Fruit fly (Drosophila melanogaster) whole organism, embryonic: ENCODE data around the gene CG10492.

Source experiments
- Adf1 ChIP-seq: fragments of 200-800 bp; sonication (Bioruptor generic); IDR thresholded peaks from 2 replicates; pipeline ENCODE4 v1.3.6; 2022; ENCODE audit warnings: missing biosample characterization, missing genetic modification characterization
- Atf3 ChIP-seq: fragments of 200-800 bp; sonication (Bioruptor generic); optimal IDR thresholded peaks from 3 replicates; lab custom pipeline; 2016; ENCODE audit warnings: missing biosample characterization, missing genetic modification characterization
- Awh ChIP-seq: fragments of 200-800 bp; sonication (Bioruptor generic); IDR thresholded peaks from 2 replicates; pipeline ENCODE4, ENCODE4 v1.3.6; 2022; ENCODE audit warnings: missing biosample characterization, missing genetic modification characterization
- CG10462 ChIP-seq: fragments of 200-800 bp; sonication (Bioruptor generic); optimal IDR thresholded peaks from 2 replicates; lab custom pipeline; 2016; ENCODE audit warnings: missing biosample characterization, missing genetic modification characterization
- CG11723 ChIP-seq: fragments of 200-800 bp; sonication (Bioruptor generic); optimal IDR thresholded peaks from 2 replicates; lab custom pipeline; 2017; ENCODE audit warnings: missing biosample characterization, mild to moderate bottlenecking, missing genetic modification characterization
- CG12104 ChIP-seq: fragments of 200-800 bp; sonication (Bioruptor generic); optimal IDR thresholded peaks from 3 replicates; lab custom pipeline; 2016; ENCODE audit warnings: missing biosample characterization, missing genetic modification characterization
- CG1233 ChIP-seq: fragments of 200-800 bp; sonication (Bioruptor generic); optimal IDR thresholded peaks from 4 replicates; lab custom pipeline; 2018; ENCODE audit warnings: missing biosample characterization, mild to moderate bottlenecking, missing genetic modification characterization
- CG16813 ChIP-seq: fragments of 200-800 bp; sonication (Bioruptor generic); IDR thresholded peaks from 3 replicates; pipeline ENCODE4 v1.3.6; 2022; ENCODE audit warnings: missing biosample characterization, missing genetic modification characterization; ENCODE audit not compliant: partially characterized antibody
- CG17361 ChIP-seq: fragments of 200-800 bp; sonication (Bioruptor generic); IDR thresholded peaks from 3 replicates; pipeline ENCODE4 v1.3.6; 2022; ENCODE audit warnings: missing biosample characterization, missing genetic modification characterization
- CG2116 ChIP-seq: fragments of 200-800 bp; sonication (Bioruptor generic); optimal IDR thresholded peaks from 3 replicates; lab custom pipeline; 2018; ENCODE audit warnings: missing biosample characterization, mild to moderate bottlenecking, missing genetic modification characterization
- CG3995 ChIP-seq: fragments of 200-800 bp; sonication (Bioruptor generic); optimal IDR thresholded peaks from 3 replicates; lab custom pipeline; 2016; ENCODE audit warnings: missing biosample characterization, missing genetic modification characterization
- CG4282 ChIP-seq: fragments of 200-800 bp; sonication (Bioruptor generic); optimal IDR thresholded peaks from 2 replicates; lab custom pipeline; 2016; ENCODE audit warnings: missing biosample characterization, missing genetic modification characterization
- CG4360 ChIP-seq: fragments of 200-800 bp; sonication (Bioruptor generic); IDR thresholded peaks from 2 replicates; pipeline ENCODE4 v1.3.6; 2022; ENCODE audit warnings: missing biosample characterization, missing genetic modification characterization
- CG5245 ChIP-seq: fragments of 200-800 bp; sonication (Bioruptor generic); optimal IDR thresholded peaks from 3 replicates; lab custom pipeline; 2016; ENCODE audit warnings: missing biosample characterization, missing genetic modification characterization
- CG6654 ChIP-seq: fragments of 200-800 bp; sonication (Bioruptor generic); optimal IDR thresholded peaks from 2 replicates; lab custom pipeline; 2017; ENCODE audit warnings: missing biosample characterization, mild to moderate bottlenecking, missing genetic modification characterization
- CG6765 ChIP-seq: fragments of 200-800 bp; sonication (Bioruptor generic); optimal IDR thresholded peaks from 3 replicates; lab custom pipeline; 2017; ENCODE audit warnings: missing biosample characterization, mild to moderate bottlenecking, missing genetic modification characterization
- CG7963 ChIP-seq: fragments of 200-800 bp; sonication (Bioruptor generic); IDR thresholded peaks from 3 replicates; pipeline ENCODE4 v1.3.6; 2022; ENCODE audit warnings: missing biosample characterization, missing genetic modification characterization; ENCODE audit not compliant: partially characterized antibody
- CG8089 ChIP-seq: fragments of 200-800 bp; sonication (Bioruptor generic); optimal IDR thresholded peaks from 3 replicates; lab custom pipeline; 2016; ENCODE audit warnings: missing biosample characterization, missing genetic modification characterization
- CG8924 ChIP-seq: fragments of 200-800 bp; optimal IDR thresholded peaks from 3 replicates; lab custom pipeline; 2019; ENCODE audit warnings: missing biosample characterization, mild to moderate bottlenecking, missing genetic modification characterization, moderate library complexity
- CG9609 ChIP-seq: fragments of 200-800 bp; sonication (Bioruptor generic); optimal IDR thresholded peaks from 3 replicates; lab custom pipeline; 2016; ENCODE audit warnings: missing biosample characterization, missing genetic modification characterization
- CG9876 ChIP-seq: fragments of 200-800 bp; sonication (Bioruptor generic); optimal IDR thresholded peaks from 2 replicates; lab custom pipeline; 2016; ENCODE audit warnings: missing biosample characterization, missing genetic modification characterization
- D19A ChIP-seq: fragments of 200-800 bp; optimal IDR thresholded peaks from 3 replicates; lab custom pipeline; 2019; ENCODE audit warnings: missing biosample characterization, mild to moderate bottlenecking, missing genetic modification characterization, moderate library complexity
- Dp ChIP-seq: fragments of 200-800 bp; sonication (Bioruptor generic); optimal IDR thresholded peaks from 2 replicates; lab custom pipeline; 2018; ENCODE audit warnings: missing biosample characterization, mild to moderate bottlenecking, missing genetic modification characterization, moderate library complexity
- Dref ChIP-seq: fragments of 200-800 bp; sonication (Bioruptor generic); IDR thresholded peaks from 2 replicates; pipeline ENCODE4 v1.3.6; 2022; ENCODE audit warnings: missing biosample characterization, missing genetic modification characterization
- E2f1 ChIP-seq: fragments of 200-800 bp; sonication (Bioruptor generic); IDR thresholded peaks from 2 replicates; pipeline ENCODE4 v1.3.6; 2022; ENCODE audit warnings: missing biosample characterization, missing genetic modification characterization
- E2f2 ChIP-seq: fragments of 200-800 bp; sonication (Bioruptor generic); IDR thresholded peaks from 2 replicates; pipeline ENCODE4 v1.3.6; 2022; ENCODE audit warnings: missing biosample characterization, missing genetic modification characterization
- HLH3B ChIP-seq: fragments of 200-800 bp; sonication (Bioruptor generic); IDR thresholded peaks from 2 replicates; pipeline ENCODE4 v1.3.6; 2022; ENCODE audit warnings: missing biosample characterization, missing genetic modification characterization
- Hey ChIP-seq: fragments of 200-800 bp; sonication (Bioruptor generic); optimal IDR thresholded peaks from 3 replicates; lab custom pipeline; 2018; ENCODE audit warnings: missing biosample characterization, mild to moderate bottlenecking, missing genetic modification characterization
- Oaz ChIP-seq: fragments of 200-800 bp; sonication (Bioruptor generic); IDR thresholded peaks from 2 replicates; pipeline ENCODE4 v1.3.6; 2022; ENCODE audit warnings: missing biosample characterization, missing genetic modification characterization
- Poxn ChIP-seq: fragments of 200-800 bp; sonication (Bioruptor generic); IDR thresholded peaks from 2 replicates; pipeline ENCODE4 v1.3.6; 2022; ENCODE audit warnings: missing biosample characterization, missing genetic modification characterization
- Usf ChIP-seq: fragments of 200-800 bp; sonication (Bioruptor generic); optimal IDR thresholded peaks from 2 replicates; lab custom pipeline; 2017; ENCODE audit warnings: missing genotype, missing biosample characterization, missing genetic modification characterization
- az2 ChIP-seq: fragments of 200-800 bp; sonication (Bioruptor generic); optimal IDR thresholded peaks from 3 replicates; lab custom pipeline; 2016; ENCODE audit warnings: missing biosample characterization, missing genetic modification characterization
- bcd ChIP-seq: fragments of 200-800 bp; sonication (Bioruptor generic); optimal IDR thresholded peaks from 2 replicates; lab custom pipeline; 2017; ENCODE audit warnings: missing biosample characterization, mild to moderate bottlenecking, missing genetic modification characterization
- bowl ChIP-seq: fragments of 200-800 bp; sonication (Bioruptor generic); IDR thresholded peaks from 2 replicates; pipeline ENCODE4 v1.3.6; 2022; ENCODE audit warnings: missing biosample characterization, missing genetic modification characterization
- btn ChIP-seq: fragments of 200-800 bp; sonication (Bioruptor generic); optimal IDR thresholded peaks from 2 replicates; lab custom pipeline; 2016; ENCODE audit warnings: missing biosample characterization, missing genetic modification characterization
- danr ChIP-seq: fragments of 200-800 bp; sonication (Bioruptor generic); IDR thresholded peaks from 2 replicates; pipeline ENCODE4 v1.3.6; 2022; ENCODE audit warnings: missing biosample characterization, missing genetic modification characterization
- grau ChIP-seq: fragments of 200-800 bp; optimal IDR thresholded peaks from 3 replicates; lab custom pipeline; 2019; ENCODE audit warnings: missing biosample characterization, mild to moderate bottlenecking, missing genetic modification characterization, moderate library complexity
- gsb ChIP-seq: fragments of 200-800 bp; sonication (Bioruptor generic); IDR thresholded peaks from 2 replicates; pipeline ENCODE4 v1.3.6; 2022; ENCODE audit warnings: missing biosample characterization, missing genetic modification characterization
- ham ChIP-seq: fragments of 200-800 bp; sonication (Bioruptor generic); IDR thresholded peaks from 2 replicates; pipeline ENCODE4 v1.3.6; 2022; ENCODE audit warnings: missing biosample characterization, missing genetic modification characterization
- hkb ChIP-seq, 2 experiments: fragments of 200-800 bp in 1 of 2; fragments of >200 bp in 1 of 2; sonication (Bioruptor generic) in 1 of 2; IDR thresholded peaks in 1 of 2; optimal IDR thresholded peaks in 1 of 2; 2 replicates each; pipeline versions ENCODE4 v1.3.6 to Lab custom; 2017 to 2022; ENCODE audit warnings: missing biosample characterization in 1 of 2, missing genetic modification characterization in 1 of 2
- jumu ChIP-seq: fragments of 200-800 bp; sonication (Bioruptor generic); optimal IDR thresholded peaks from 3 replicates; lab custom pipeline; 2016; ENCODE audit warnings: missing biosample characterization, missing genetic modification characterization
- lilli ChIP-seq: fragments of 200-800 bp; sonication (Bioruptor generic); optimal IDR thresholded peaks from 3 replicates; lab custom pipeline; 2016; ENCODE audit warnings: missing biosample characterization, missing genetic modification characterization
- mirr ChIP-seq: fragments of 200-800 bp; sonication (Bioruptor generic); optimal IDR thresholded peaks from 3 replicates; lab custom pipeline; 2018; ENCODE audit warnings: missing biosample characterization, mild to moderate bottlenecking, missing genetic modification characterization
- onecut ChIP-seq: fragments of 200-800 bp; sonication (Bioruptor generic); IDR thresholded peaks from 2 replicates; pipeline ENCODE4 v1.3.6; 2022; ENCODE audit warnings: missing biosample characterization, missing genetic modification characterization
- org-1 ChIP-seq: fragments of 200-800 bp; sonication (Bioruptor generic); optimal IDR thresholded peaks from 2 replicates; lab custom pipeline; 2017; ENCODE audit warnings: missing biosample characterization, missing genetic modification characterization
- p53 ChIP-seq: fragments of 200-800 bp; sonication (Bioruptor generic); optimal IDR thresholded peaks from 2 replicates; lab custom pipeline; 2016; ENCODE audit warnings: missing biosample characterization, missing genetic modification characterization
- prd ChIP-seq, 3 experiments: fragments of >200 bp in 2 of 3; fragments of 200-800 bp in 1 of 3; sonication (Bioruptor generic) in 1 of 3; optimal IDR thresholded peaks in 2 of 3; IDR thresholded peaks in 1 of 3; 2 replicates in 2 of 3; 3 replicates in 1 of 3; pipeline versions ENCODE4 v1.3.6 to Lab custom; 2017 to 2022; ENCODE audit warnings: missing biosample characterization in 1 of 3, missing genetic modification characterization in 1 of 3
- pzg ChIP-seq: fragments of 200-800 bp; sonication (Bioruptor generic); optimal IDR thresholded peaks from 3 replicates; lab custom pipeline; 2018; ENCODE audit warnings: missing biosample characterization, mild to moderate bottlenecking, missing genetic modification characterization, moderate library complexity
- sima ChIP-seq: fragments of 200-800 bp; sonication (Bioruptor generic); optimal IDR thresholded peaks from 2 replicates; lab custom pipeline; 2016; ENCODE audit warnings: missing biosample characterization, missing genetic modification characterization
- ssp ChIP-seq: fragments of 200-800 bp; sonication (Bioruptor generic); IDR thresholded peaks from 2 replicates; pipeline ENCODE4 v1.3.6; 2022; ENCODE audit warnings: missing biosample characterization, missing genetic modification characterization
- sug ChIP-seq: fragments of 200-800 bp; optimal IDR thresholded peaks from 2 replicates; lab custom pipeline; 2019; ENCODE audit warnings: missing biosample characterization, mild to moderate bottlenecking, missing genetic modification characterization, moderate library complexity
- wor ChIP-seq: fragments of 200-800 bp; sonication (Bioruptor generic); IDR thresholded peaks from 2 replicates; pipeline ENCODE4 v1.3.6; 2022; ENCODE audit warnings: missing biosample characterization, missing genetic modification characterization

CG10492 gene

dm6 chr2L:19023972-19024743, 29.7 kb upstream of the CG10492 start (continued):
- TF ChIP-seq bcd (GFP tag; lab: Kevin White, UChicago), result peak; percentile 66
- no peak for TF ChIP-seq ssp (GFP tag; lab: Robert Waterston, UW)
- TF ChIP-seq sug, result peak; percentile 67
- TF ChIP-seq jumu (GFP tag; lab: Kevin White, UChicago), result no peak
- no peak for TF ChIP-seq sima (GFP tag; lab: Kevin White, UChicago)
- TF ChIP-seq D19A (tag; lab: Kevin White, UChicago), result peak; percentile 83
- TF ChIP-seq Poxn (GFP tag; lab: Robert Waterston, UW), result no peak
- no peak for TF ChIP-seq pzg (GFP tag; lab: Kevin White, UChicago)
- TF ChIP-seq wor (GFP tag; lab: Robert Waterston, UW), result peak; percentile 47; the same call in 1 of the 2 replicates
- TF ChIP-seq az2 (GFP tag; lab: Kevin White, UChicago), result peak; percentile 45
- peak; percentile 50 for TF ChIP-seq lilli (GFP tag; lab: Kevin White, UChicago)
- TF ChIP-seq CG6765, result peak; percentile 70
- TF ChIP-seq CG6654 (GFP tag; lab: Kevin White, UChicago), result peak; percentile 23
- no peak for TF ChIP-seq CG2116 (GFP tag; lab: Kevin White, UChicago)
- no peak for TF ChIP-seq ham (GFP tag; lab: Robert Waterston, UW)
- no peak for TF ChIP-seq hkb (optimal IDR thresholded peaks at IDR 0.05; lab: Kevin White, UChicago)
- TF ChIP-seq hkb (GFP tag; IDR thresholded peaks at IDR 0.05; lab: Robert Waterston, UW), result peak; percentile 68
- TF ChIP-seq CG3995 (GFP tag; lab: Kevin White, UChicago), result no peak
- no peak for TF ChIP-seq CG9876
- TF ChIP-seq gsb (GFP tag; lab: Robert Waterston, UW), result no peak
- TF ChIP-seq p53 (GFP tag; lab: Kevin White, UChicago), result no peak
- peak; percentile 62 for TF ChIP-seq mirr (GFP tag; lab: Kevin White, UChicago)
- TF ChIP-seq org-1 (GFP tag; lab: Kevin White, UChicago), result peak; percentile 74
- no peak for TF ChIP-seq Dref (GFP tag; lab: Robert Waterston, UW)
- peak; percentile 53; the same call in 1 of the 2 replicates for TF ChIP-seq Adf1 (GFP tag; lab: Robert Waterston, UW)
- TF ChIP-seq CG4360 (GFP tag; lab: Robert Waterston, UW), result no peak
- no peak for TF ChIP-seq CG5245 (GFP tag; lab: Kevin White, UChicago)
- no peak for TF ChIP-seq Dp (GFP tag; lab: Kevin White, UChicago)
- TF ChIP-seq CG7963 (GFP tag; lab: Robert Waterston, UW), result no peak
- TF ChIP-seq Oaz (GFP tag; lab: Robert Waterston, UW), result no peak
- TF ChIP-seq btn (GFP tag; lab: Kevin White, UChicago), result no peak
- TF ChIP-seq HLH3B, result 0 out of 2 replicates have a peak, but pooled peaks have one; percentile 46
- peak; percentile 55 for TF ChIP-seq onecut (GFP tag; lab: Robert Waterston, UW)
- TF ChIP-seq Atf3, result no peak
- no peak for TF ChIP-seq Usf (GFP tag; lab: Kevin White, UChicago)
- TF ChIP-seq CG11723, result peak; percentile 41
- TF ChIP-seq CG9609 (GFP tag; lab: Kevin White, UChicago), result no peak
- peak; percentile 64 for TF ChIP-seq CG1233 (GFP tag; lab: Kevin White, UChicago)
- TF ChIP-seq Awh (GFP tag; lab: Robert Waterston, UW), result no peak

DNA sequence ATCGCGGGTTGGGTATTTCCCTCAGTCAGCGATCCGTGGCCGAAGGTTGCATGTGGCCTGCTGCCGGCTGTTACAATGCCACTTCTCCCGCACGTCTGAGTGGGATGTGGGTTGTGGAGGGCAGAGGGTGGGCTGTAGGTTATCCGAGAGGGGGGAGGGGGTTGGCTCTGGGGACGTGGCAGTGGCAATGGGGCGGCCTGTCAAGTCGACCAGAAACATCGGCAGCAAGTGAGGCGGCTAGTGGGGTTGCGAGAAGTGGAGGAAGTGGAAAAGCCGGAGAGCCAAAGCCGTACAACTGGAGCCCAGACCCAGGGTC, 29.2 kb upstream of the CG10492 start:
- TF ChIP-seq CG4282 (no peak), E2f1 (GFP tag; lab: Robert Waterston, UW) (no peak), prd (optimal IDR thresholded peaks at IDR 0.05; lab: Kevin White, UChicago) (no peak), prd (GFP tag; IDR thresholded peaks at IDR 0.05; lab: Robert Waterston, UW) (0 out of 3 replicates have a peak, but pooled peaks have one; percentile 1), CG8924 (tag; lab: Kevin White, UChicago) (no peak), danr (GFP tag; lab: Robert Waterston, UW) (no peak), CG16813 (no peak), CG8089 (GFP tag; lab: Kevin White, UChicago) (no peak), CG12104 (GFP tag; lab: Kevin White, UChicago) (peak; percentile 23), E2f2 (no peak), CG17361 (GFP tag; lab: Robert Waterston, UW) (peak; percentile 24; the same call in 1 of the 3 replicates), bowl (GFP tag; lab: Robert Waterston, UW) (no peak), grau (tag; lab: Kevin White, UChicago) (no peak), CG10462 (GFP tag; lab: Kevin White, UChicago) (no peak), Hey (tag; lab: Kevin White, UChicago) (peak; percentile 41)
